Worm (Caenorhabditis elegans) whole organism, young adult: ENCODE results near the gene B0524.6.

Source experiments
- F55B11.4 ChIP-seq: sonication (generic microtip); optimal IDR thresholded peaks from 2 replicates; lab custom pipeline; 2016; ENCODE audit warnings: missing compliant biosample characterization, missing genetic modification characterization, borderline replicate concordance; ENCODE audit not compliant: insufficient read depth
- K11D2.4 ChIP-seq: fragments of 200-800 bp; sonication (Bioruptor generic); IDR thresholded peaks from 2 replicates; pipeline ENCODE4 v1.3.6; 2022; ENCODE audit warnings: missing genetic modification reagents, missing genetic modification characterization, missing compliant biosample characterization
- T07F8.4 ChIP-seq: sonication (generic microtip); optimal IDR thresholded peaks from 2 replicates; lab custom pipeline; 2016; ENCODE audit warnings: mild to moderate bottlenecking, missing genetic modification characterization, moderate library complexity, missing compliant biosample characterization
- Y56A3A.18 ChIP-seq: fragments of 200-800 bp; sonication (Bioruptor generic); IDR thresholded peaks from 2 replicates; pipeline ENCODE4 v1.3.6; 2022; ENCODE audit warnings: missing genetic modification reagents, missing genetic modification characterization, missing compliant biosample characterization
- aptf-3 ChIP-seq: fragments of 200-800 bp; sonication (Bioruptor generic); IDR thresholded peaks from 2 replicates; pipeline ENCODE4 v1.3.6; 2022; ENCODE audit warnings: missing genetic modification characterization, missing compliant biosample characterization
- lin-35 ChIP-seq, 3 experiments: fragments of 150-350 bp in 2 of 3; sonication (generic microtip) in 1 of 3; optimal IDR thresholded peaks; 2 replicates each; lab custom pipeline; 2014 to 2018; ENCODE audit warnings: missing biosample characterization in 3 of 3, missing genetic modification characterization in 3 of 3, missing genetic modification reagents in 3 of 3
- madf-3 ChIP-seq: fragments of 200-800 bp; sonication (Bioruptor generic); IDR thresholded peaks from 2 replicates; pipeline ENCODE4 v1.3.6; 2022; ENCODE audit warnings: missing genetic modification reagents, missing genetic modification characterization, missing compliant biosample characterization
- nhr-179 ChIP-seq: sonication (generic microtip); optimal IDR thresholded peaks from 2 replicates; lab custom pipeline; 2016; ENCODE audit warnings: mild to moderate bottlenecking, missing genetic modification characterization, missing compliant biosample characterization
- sea-2 ChIP-seq: fragments of 200-800 bp; sonication (Bioruptor generic); IDR thresholded peaks from 2 replicates; pipeline ENCODE4 v1.3.6; 2022; ENCODE audit warnings: missing genetic modification characterization, missing compliant biosample characterization
- snpc-3.4 ChIP-seq: sonication (generic microtip); optimal IDR thresholded peaks from 2 replicates; lab custom pipeline; 2017; ENCODE audit warnings: missing genetic modification characterization, mild to moderate bottlenecking, missing compliant biosample characterization, antibody characterized with exemption, moderate library complexity, missing genotype, missing genetic modification reagents

- TF ChIP-seq T07F8.4 (no peak), madf-3 (no peak), snpc-3.4 (tag; lab: Kevin White, UChicago) (no peak), sea-2 (GFP tag; lab: Robert Waterston, UW) (no peak), lin-35 (GFP tag; optimal IDR thresholded peaks at IDR 0.05; lab: Kevin White, UChicago) (no peak), aptf-3 (no peak), Y56A3A.18 (GFP tag; lab: Robert Waterston, UW) (no peak), K11D2.4 (GFP tag; lab: Robert Waterston, UW) (no peak), F55B11.4 (tag; lab: Kevin White, UChicago) (no peak), nhr-179 (tag; lab: Kevin White, UChicago) (no peak)
Observed at ce11 chrIII:1893405-1893804, 12.0 kb downstream of the B0524.6 start.
